Worm (Caenorhabditis elegans) whole organism, midembryonic: ENCODE results near the gene F54F7.2.

Experiments used
- T22C8.4 ChIP-seq: fragments of 200-800 bp; sonication (Bioruptor generic); IDR thresholded peaks from 2 replicates; pipeline ENCODE4 v1.3.6; 2022; ENCODE audit warnings: missing genetic modification characterization, missing compliant biosample characterization
- flt-1 ChIP-seq: fragments of 200-800 bp; sonication (Bioruptor generic); IDR thresholded peaks from 2 replicates; pipeline ENCODE4 v1.3.6; 2022; ENCODE audit warnings: missing genetic modification characterization, missing compliant biosample characterization
- klf-2 ChIP-seq: fragments of 200-800 bp; sonication (Bioruptor generic); conservative IDR thresholded peaks from 2 replicates; pipeline ENCODE4 v1.3.6; 2022; ENCODE audit warnings: missing genetic modification reagents, missing genetic modification characterization, missing compliant biosample characterization
- ref-1 ChIP-seq: fragments of 200-800 bp; sonication (Bioruptor generic); conservative IDR thresholded peaks from 2 replicates; pipeline ENCODE4 v1.3.6; 2022; ENCODE audit warnings: missing genetic modification reagents, missing genetic modification characterization, missing compliant biosample characterization
- tab-1 ChIP-seq: fragments of 200-800 bp; sonication (Bioruptor generic); IDR thresholded peaks from 2 replicates; pipeline ENCODE4 v1.3.6; 2022; ENCODE audit warnings: missing genetic modification characterization, missing compliant biosample characterization
- ztf-29 ChIP-seq: fragments of 200-800 bp; sonication (Bioruptor generic); IDR thresholded peaks from 2 replicates; pipeline ENCODE4 v1.3.6; 2022; ENCODE audit warnings: missing genetic modification reagents, missing genetic modification characterization, missing compliant biosample characterization

ce11 chrX:11843363-11843762, at the start of gene F54F7.2:
- no peak for TF ChIP-seq T22C8.4 (GFP tag; lab: Robert Waterston, UW)
- TF ChIP-seq ztf-29 (GFP tag; lab: Robert Waterston, UW), result no peak
- TF ChIP-seq klf-2 (GFP tag; lab: Robert Waterston, UW), result no peak
- TF ChIP-seq tab-1 (GFP tag; lab: Robert Waterston, UW), result no peak
- TF ChIP-seq ref-1 (GFP tag; lab: Robert Waterston, UW), result no peak
- TF ChIP-seq flt-1 (GFP tag; lab: Robert Waterston, UW), result no peak
